Worm (Caenorhabditis elegans) whole organism, L3 larva: ENCODE results near the gene popl-1.

ENCODE experiments used
- ZK546.5 ChIP-seq: sonication (generic microtip); optimal IDR thresholded peaks from 2 replicates; lab custom pipeline; 2017; ENCODE audit warnings: missing biosample characterization, missing genetic modification characterization
- aly-2 ChIP-seq: fragments of 150-350 bp; optimal IDR thresholded peaks from 2 replicates; lab custom pipeline; 2014; ENCODE audit warnings: missing biosample characterization, missing genetic modification characterization
- ama-1 ChIP-seq: fragments of 150-350 bp; optimal IDR thresholded peaks from 2 replicates; lab custom pipeline; 2018
- ceh-16 ChIP-seq: sonication (generic microtip); optimal IDR thresholded peaks from 2 replicates; lab custom pipeline; 2017; ENCODE audit warnings: missing biosample characterization, missing genetic modification characterization
- ceh-28 ChIP-seq: fragments of 150-350 bp; optimal IDR thresholded peaks from 2 replicates; lab custom pipeline; 2014; ENCODE audit warnings: missing biosample characterization, missing genetic modification reagents, missing genetic modification characterization
- ceh-82 ChIP-seq: fragments of 150-350 bp; optimal IDR thresholded peaks from 2 replicates; lab custom pipeline; 2014; ENCODE audit warnings: missing biosample characterization, missing genetic modification characterization
- ceh-9 ChIP-seq: sonication (generic microtip); optimal IDR thresholded peaks from 2 replicates; lab custom pipeline; 2018; ENCODE audit warnings: missing biosample characterization, missing genetic modification characterization
- daf-12 ChIP-seq: fragments of 150-350 bp; optimal IDR thresholded peaks from 2 replicates; lab custom pipeline; 2014; ENCODE audit warnings: missing biosample characterization, missing genetic modification reagents, missing genetic modification characterization
- egl-5 ChIP-seq: fragments of 150-350 bp; optimal IDR thresholded peaks from 2 replicates; lab custom pipeline; 2017; ENCODE audit warnings: missing biosample characterization, missing genetic modification reagents, missing genetic modification characterization, inconsistent platforms
- elt-1 ChIP-seq: fragments of 150-350 bp; optimal IDR thresholded peaks from 2 replicates; lab custom pipeline; 2014; ENCODE audit warnings: missing biosample characterization, missing genetic modification characterization
- elt-2 ChIP-seq: sonication (generic microtip); optimal IDR thresholded peaks from 2 replicates; lab custom pipeline; 2016; ENCODE audit warnings: missing genetic modification reagents, mild to moderate bottlenecking, missing genetic modification characterization, missing compliant biosample characterization
- elt-3 ChIP-seq, 3 experiments: fragments of 150-350 bp in 1 of 3; sonication (generic microtip) in 2 of 3; optimal IDR thresholded peaks; 2 replicates in 2 of 3; 4 replicates in 1 of 3; lab custom pipeline; 2014 to 2017; ENCODE audit warnings: missing biosample characterization in 3 of 3, missing genetic modification characterization in 3 of 3
- eor-1 ChIP-seq, 2 experiments: fragments of 150-350 bp; optimal IDR thresholded peaks; 2 replicates each; lab custom pipeline; 2014 to 2018; ENCODE audit warnings: missing biosample characterization in 2 of 2, missing genetic modification characterization in 2 of 2
- fkh-10 ChIP-seq: sonication (generic microtip); optimal IDR thresholded peaks from 2 replicates; lab custom pipeline; 2017; ENCODE audit warnings: missing biosample characterization, missing genetic modification reagents, missing genetic modification characterization
- fkh-2 ChIP-seq: fragments of 150-350 bp; optimal IDR thresholded peaks from 2 replicates; lab custom pipeline; 2014; ENCODE audit warnings: missing biosample characterization, missing genetic modification reagents, missing genetic modification characterization
- fos-1 ChIP-seq: fragments of 150-350 bp; optimal IDR thresholded peaks from 2 replicates; lab custom pipeline; 2014; ENCODE audit warnings: missing biosample characterization, missing genetic modification characterization
- hmg-11 ChIP-seq: sonication (generic microtip); optimal IDR thresholded peaks from 2 replicates; lab custom pipeline; 2016; ENCODE audit warnings: missing genetic modification characterization, missing compliant biosample characterization
- jun-1 ChIP-seq: fragments of 150-350 bp; optimal IDR thresholded peaks from 2 replicates; lab custom pipeline; 2014; ENCODE audit warnings: missing biosample characterization, missing genetic modification reagents, missing genetic modification characterization
- lin-15B ChIP-seq: fragments of 150-350 bp; optimal IDR thresholded peaks from 2 replicates; lab custom pipeline; 2014; ENCODE audit warnings: missing biosample characterization, missing genetic modification characterization
- lin-39 ChIP-seq: fragments of 150-350 bp; optimal IDR thresholded peaks from 2 replicates; lab custom pipeline; 2018; ENCODE audit warnings: missing biosample characterization, missing genetic modification reagents, missing genetic modification characterization
- mdl-1 ChIP-seq: fragments of 150-350 bp; optimal IDR thresholded peaks from 2 replicates; lab custom pipeline; 2014; ENCODE audit warnings: missing biosample characterization, missing genetic modification characterization
- mml-1 ChIP-seq: fragments of 150-350 bp; sonication (generic microtip); optimal IDR thresholded peaks from 3 replicates; lab custom pipeline; 2014; ENCODE audit warnings: missing biosample characterization, missing genetic modification characterization
- nfya-1 ChIP-seq: sonication (generic microtip); optimal IDR thresholded peaks from 2 replicates; lab custom pipeline; 2017; ENCODE audit warnings: missing genetic modification characterization, mild to moderate bottlenecking, missing compliant biosample characterization, antibody characterized with exemption, moderate library complexity; ENCODE audit not compliant: insufficient read depth
- nhr-12 ChIP-seq: fragments of 150-350 bp; optimal IDR thresholded peaks from 2 replicates; lab custom pipeline; 2014; ENCODE audit warnings: missing biosample characterization, missing genetic modification characterization
- nhr-23 ChIP-seq: fragments of 150-350 bp; optimal IDR thresholded peaks from 2 replicates; lab custom pipeline; 2014; ENCODE audit warnings: missing biosample characterization, missing genetic modification reagents, missing genetic modification characterization
- nhr-237 ChIP-seq: fragments of 150-350 bp; optimal IDR thresholded peaks from 2 replicates; lab custom pipeline; 2014; ENCODE audit warnings: missing biosample characterization, missing genetic modification characterization
- nhr-25 ChIP-seq: sonication (generic microtip); optimal IDR thresholded peaks from 2 replicates; lab custom pipeline; 2017; ENCODE audit warnings: missing biosample characterization, missing genetic modification characterization
- nhr-43 ChIP-seq: sonication (generic microtip); optimal IDR thresholded peaks from 2 replicates; lab custom pipeline; 2016; ENCODE audit warnings: mild to moderate bottlenecking, missing genetic modification characterization, missing compliant biosample characterization; ENCODE audit not compliant: poor library complexity, severe bottlenecking
- nhr-76 ChIP-seq: fragments of 150-350 bp; sonication (generic microtip); optimal IDR thresholded peaks from 5 replicates; lab custom pipeline; 2014; ENCODE audit warnings: missing biosample characterization, missing genetic modification characterization
- pha-4 ChIP-seq: fragments of 150-350 bp; optimal IDR thresholded peaks from 2 replicates; lab custom pipeline; 2014; ENCODE audit warnings: missing biosample characterization, missing genetic modification reagents, missing genetic modification characterization
- pqm-1 ChIP-seq: fragments of 150-350 bp; optimal IDR thresholded peaks from 2 replicates; lab custom pipeline; 2017; ENCODE audit warnings: missing biosample characterization, missing genetic modification characterization, inconsistent platforms
- snpc-4 ChIP-seq: fragments of 150-350 bp; optimal IDR thresholded peaks from 2 replicates; lab custom pipeline; 2014; ENCODE audit warnings: missing biosample characterization, missing genetic modification characterization
- tbx-2 ChIP-seq: sonication (generic microtip); optimal IDR thresholded peaks from 2 replicates; lab custom pipeline; 2016; ENCODE audit warnings: mild to moderate bottlenecking, missing genetic modification characterization, missing compliant biosample characterization
- unc-62 ChIP-seq: fragments of 150-350 bp; sonication (generic microtip); optimal IDR thresholded peaks from 4 replicates; lab custom pipeline; 2014; ENCODE audit warnings: missing biosample characterization, missing genetic modification reagents, missing genetic modification characterization
- zag-1 ChIP-seq: fragments of 150-350 bp; optimal IDR thresholded peaks from 2 replicates; lab custom pipeline; 2014; ENCODE audit warnings: missing biosample characterization, missing genetic modification characterization
- ztf-11 ChIP-seq: fragments of 150-350 bp; optimal IDR thresholded peaks from 2 replicates; lab custom pipeline; 2014; ENCODE audit warnings: missing biosample characterization, missing genetic modification characterization
- ztf-4 ChIP-seq: fragments of 150-350 bp; optimal IDR thresholded peaks from 2 replicates; lab custom pipeline; 2014; ENCODE audit warnings: missing biosample characterization, missing genetic modification characterization

Gene popl-1

ce11 chrIII:6446807-6447206 is 16.1 kb upstream of the popl-1 start, which contains the start of gene let-721:
let-721 (minus strand) TSS chrIII:6446907.
- TF ChIP-seq daf-12 (tag; lab: Kevin White, UChicago) (no peak), ceh-16 (tag; lab: Kevin White, UChicago) (no peak)

ce11 chrIII:6444335-6444734 is 13.6 kb upstream of the popl-1 start, which contains the start of gene C05D11.13:
C05D11.13 (minus strand) TSS chrIII:6444586.
- TF ChIP-seq nfya-1 (tag; lab: Kevin White, UChicago) (peak; percentile 78), hmg-11 (tag; lab: Kevin White, UChicago) (peak; percentile 67), unc-62 (GFP tag; lab: Kevin White, UChicago) (no peak), ceh-82 (no peak), pha-4 (tag; lab: Kevin White, UChicago) (peak; percentile 86), tbx-2 (tag; lab: Kevin White, UChicago) (peak; percentile 14), lin-39 (tag; lab: Kevin White, UChicago) (peak; percentile 26), nhr-43 (tag; lab: Kevin White, UChicago) (peak; percentile 76), nhr-23 (tag; lab: Kevin White, UChicago) (peak; percentile 65), ZK546.5 (no peak), ceh-16 (tag; lab: Kevin White, UChicago) (no peak), nhr-12 (tag; lab: Kevin White, UChicago) (no peak), nhr-25 (tag; lab: Kevin White, UChicago) (peak; percentile 45), pqm-1 (peak; percentile 33), lin-15B (tag; lab: Kevin White, UChicago) (peak; percentile 2), ama-1 (lab: Kevin White, UChicago) (peak; percentile 77), elt-2 (tag; lab: Kevin White, UChicago) (peak; percentile 64), mdl-1 (no peak), snpc-4 (peak; percentile 50)

- TF ChIP-seq ceh-28, result peak; percentile 15
- TF ChIP-seq snpc-4, result no peak
- peak; percentile 48 for TF ChIP-seq pha-4 (tag; lab: Kevin White, UChicago)
- no peak for TF ChIP-seq fkh-2 (tag; lab: Kevin White, UChicago)
- peak; percentile 84 for TF ChIP-seq elt-2 (tag; lab: Kevin White, UChicago)
- TF ChIP-seq jun-1, result no peak
- TF ChIP-seq fos-1, result no peak
- TF ChIP-seq ama-1 (lab: Kevin White, UChicago), result peak; percentile 22
- peak; percentile 67 for TF ChIP-seq pqm-1
- peak; percentile 16 for TF ChIP-seq lin-15B (tag; lab: Kevin White, UChicago)
Observed at ce11 chrIII:6442305-6443125, 11.8 kb upstream of the popl-1 start, which contains the start of gene mel-32. mel-32 (minus strand) TSS chrIII:6443000.

- TF ChIP-seq lin-15B (tag; lab: Kevin White, UChicago), result no peak
- no peak for TF ChIP-seq zag-1 (tag; lab: Kevin White, UChicago)
- no peak for TF ChIP-seq nhr-76
- no peak for TF ChIP-seq fkh-10
- no peak for TF ChIP-seq nhr-23 (tag; lab: Kevin White, UChicago)
- TF ChIP-seq snpc-4, result no peak
- TF ChIP-seq ceh-9 (tag; lab: Kevin White, UChicago), result no peak
- TF ChIP-seq tbx-2 (tag; lab: Kevin White, UChicago), result no peak
- TF ChIP-seq unc-62 (GFP tag; lab: Kevin White, UChicago), result no peak
- no peak for TF ChIP-seq eor-1 (tag; optimal IDR thresholded peaks at IDR 0.05; lab: Kevin White, UChicago)
- no peak for TF ChIP-seq nhr-237 (tag; lab: Kevin White, UChicago)
- TF ChIP-seq mml-1, result no peak
- no peak for TF ChIP-seq pqm-1
- no peak for TF ChIP-seq elt-3 (tag; optimal IDR thresholded peaks at IDR 0.05; lab: Kevin White, UChicago)
- TF ChIP-seq, all 47 proteins: peak for 0
Observed at ce11 chrIII:6439854-6440253, 9.1 kb upstream of the popl-1 start.

ce11 chrIII:6436308-6436707 is 5.6 kb upstream of the popl-1 start, which contains the start of gene C05D11.1:
C05D11.1 (plus strand) TSS chrIII:6436608.
- TF ChIP-seq elt-1 (tag; lab: Kevin White, UChicago) (no peak), egl-5 (no peak), ceh-82 (no peak), lin-15B (tag; lab: Kevin White, UChicago) (no peak), ztf-11 (no peak), mdl-1 (no peak), ceh-16 (tag; lab: Kevin White, UChicago) (no peak), aly-2 (no peak), hmg-11 (tag; lab: Kevin White, UChicago) (no peak), nhr-12 (tag; lab: Kevin White, UChicago) (no peak), fkh-2 (tag; lab: Kevin White, UChicago) (no peak), pqm-1 (no peak), ceh-9 (tag; lab: Kevin White, UChicago) (no peak), nhr-43 (tag; lab: Kevin White, UChicago) (no peak), snpc-4 (no peak), ztf-4 (tag; lab: Kevin White, UChicago) (no peak)
